Worm (Caenorhabditis elegans): Measurements from ENCODE around the gene srz-15.

srz-15 gene

DNA sequence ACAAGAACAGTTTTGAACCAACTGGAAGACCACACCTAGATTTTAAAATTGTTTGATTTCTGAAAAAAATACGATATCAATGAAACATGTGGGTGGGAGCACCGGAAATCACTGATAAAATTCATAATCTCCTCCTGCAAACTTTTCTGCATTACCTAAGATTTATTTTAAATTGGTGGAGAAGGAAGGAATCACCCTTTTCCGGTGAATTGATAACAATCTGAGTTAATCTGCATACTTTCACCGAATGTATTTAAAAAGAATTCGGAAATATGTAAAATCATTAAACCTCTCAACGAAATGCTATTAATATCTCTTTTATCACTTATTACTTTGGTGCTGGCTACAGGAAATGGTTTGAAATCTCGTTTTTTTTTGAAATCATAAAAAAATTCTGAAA, 27.1 kb downstream of the srz-15 start, which contains the start of gene dct-19:
Gene dct-19, plus strand, starts transcription at position 301 of the 400 bp plus-strand sequence.
- TF ChIP-seq ceh-88 (GFP tag; IDR thresholded peaks at IDR 0.05) (no peak), vab-15 (tag; optimal IDR thresholded peaks at IDR 0.05) (no peak), isw-1 (GFP tag; IDR thresholded peaks at IDR 0.05) (no peak), rnt-1 (tag; optimal IDR thresholded peaks at IDR 0.05) (no peak), nhr-77 (tag; optimal IDR thresholded peaks at IDR 0.05) (no peak), nhr-76 (tag; optimal IDR thresholded peaks at IDR 0.05) (no peak), grh-1 (GFP tag; IDR thresholded peaks at IDR 0.05) (no peak), zip-4 (GFP tag; optimal IDR thresholded peaks at IDR 0.05) (no peak), C04F5.9 (tag; optimal IDR thresholded peaks at IDR 0.05) (no peak), ceh-8 (GFP tag; optimal IDR thresholded peaks at IDR 0.05) (no peak), sox-4 (tag; optimal IDR thresholded peaks at IDR 0.05) (no peak)

DNA sequence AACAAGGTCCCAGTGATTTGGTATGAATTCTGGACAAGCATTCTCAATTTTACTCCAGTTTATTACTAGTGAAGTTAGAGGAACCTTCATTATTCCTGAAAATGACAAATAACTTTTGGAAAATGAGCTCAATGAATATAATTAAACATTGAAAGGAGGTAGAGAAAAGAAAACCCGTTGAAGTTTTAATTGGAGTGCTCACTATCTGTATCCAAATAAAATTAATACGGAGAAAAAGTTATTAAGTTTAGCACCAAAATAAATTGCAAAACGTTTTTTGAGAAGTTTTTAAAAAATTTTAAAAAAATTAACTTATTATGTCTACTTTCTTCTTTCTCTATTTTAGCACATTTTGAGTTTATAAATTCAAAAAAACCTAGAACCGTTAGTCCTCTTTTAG, 30.9 kb downstream of the srz-15 start, which contains the start of gene F55G11.1:
Gene F55G11.1, minus strand, starts transcription at position 101 of the 400 bp plus-strand sequence.
- TF ChIP-seq dsc-1 (tag; optimal IDR thresholded peaks at IDR 0.05) (no peak), nhr-20 (tag; optimal IDR thresholded peaks at IDR 0.05) (no peak), lsy-2 (tag; optimal IDR thresholded peaks at IDR 0.05) (no peak), sptf-1 (tag; optimal IDR thresholded peaks at IDR 0.05) (no peak), mdl-1 (tag; optimal IDR thresholded peaks at IDR 0.05) (no peak), mep-1 (tag; optimal IDR thresholded peaks at IDR 0.05) (no peak), irx-1 (tag; optimal IDR thresholded peaks at IDR 0.05) (no peak), lin-39 (tag; optimal IDR thresholded peaks at IDR 0.05) (no peak), elt-2 (tag; optimal IDR thresholded peaks at IDR 0.05) (no peak), nhr-77 (tag; optimal IDR thresholded peaks at IDR 0.05) (no peak), nhr-28 (tag; optimal IDR thresholded peaks at IDR 0.05) (no peak), pag-3 (tag; optimal IDR thresholded peaks at IDR 0.05; ENCODE audit: borderline replicate concordance, insufficient read depth) (no peak), tlp-1 (tag; optimal IDR thresholded peaks at IDR 0.05) (no peak), grh-1 (GFP tag; IDR thresholded peaks at IDR 0.05) (no peak), efl-1 (optimal IDR thresholded peaks at IDR 0.05) (no peak), efl-1 (GFP tag; optimal IDR thresholded peaks at IDR 0.05 in 1 of 2) (no peak), nhr-237 (tag; optimal IDR thresholded peaks at IDR 0.05) (no peak)

DNA sequence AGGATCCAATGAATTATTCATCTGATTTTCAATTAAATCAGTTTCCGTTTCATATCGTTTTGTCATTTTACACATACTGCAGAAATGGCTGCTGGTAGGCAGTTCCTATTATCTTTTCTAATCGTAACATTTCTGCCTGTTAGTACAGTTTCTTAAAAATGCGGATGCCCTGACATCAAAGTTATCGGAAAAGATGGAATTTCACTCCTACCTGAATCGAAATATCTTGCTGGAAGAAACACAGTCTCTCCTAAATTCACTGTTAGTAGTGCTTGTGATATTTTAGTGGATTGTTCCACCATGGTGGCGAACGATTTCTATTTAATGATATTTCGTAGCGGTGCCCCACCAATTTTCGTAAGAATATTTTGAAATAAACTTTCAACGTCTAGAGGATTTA, 32.9 kb downstream of the srz-15 start, which contains the start of gene F55G11.10:
Gene F55G11.10, plus strand, starts transcription at position 301 of the 400 bp plus-strand sequence.
- TF ChIP-seq unc-98 (GFP tag; IDR thresholded peaks at IDR 0.05) (no peak), mdl-1 (tag; optimal IDR thresholded peaks at IDR 0.05) (no peak), mab-9 (GFP tag; IDR thresholded peaks at IDR 0.05) (no peak), elt-3 (tag; optimal IDR thresholded peaks at IDR 0.05) (no peak), zip-4 (GFP tag; optimal IDR thresholded peaks at IDR 0.05) (no peak), ztf-11 (tag; optimal IDR thresholded peaks at IDR 0.05) (no peak), irx-1 (tag; optimal IDR thresholded peaks at IDR 0.05) (no peak), nhr-20 (tag; optimal IDR thresholded peaks at IDR 0.05) (no peak)

DNA sequence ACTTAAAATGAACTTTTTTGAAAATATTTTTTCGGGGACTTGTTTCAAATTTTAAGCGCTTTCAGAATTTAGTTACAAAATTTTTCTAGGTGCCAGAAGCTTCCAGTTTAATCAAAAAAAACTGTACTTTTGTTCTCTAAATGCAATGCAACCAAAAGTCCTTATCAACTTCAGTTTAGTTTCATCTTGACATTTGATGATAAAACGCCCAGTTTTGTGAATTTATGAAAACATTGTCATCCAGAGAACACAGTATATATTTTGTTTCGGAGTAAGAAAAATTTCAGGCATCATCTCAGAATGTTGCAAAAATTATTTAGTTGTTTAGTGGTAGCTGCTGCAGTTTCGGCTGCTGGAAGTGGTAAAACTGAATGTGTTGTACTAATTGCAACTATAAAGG, 42.2 kb downstream of the srz-15 start, which contains the start of gene F55G11.6:
Gene F55G11.6, plus strand, starts transcription at position 301 of the 400 bp plus-strand sequence.
- TF ChIP-seq hlh-4 (tag; optimal IDR thresholded peaks at IDR 0.05) (no peak), mep-1 (tag; optimal IDR thresholded peaks at IDR 0.05) (no peak), sup-37 (GFP tag; optimal IDR thresholded peaks at IDR 0.05) (no peak), ceh-82 (tag; optimal IDR thresholded peaks at IDR 0.05) (no peak), mef-2 (tag; optimal IDR thresholded peaks at IDR 0.05) (no peak), dsc-1 (tag; optimal IDR thresholded peaks at IDR 0.05) (no peak), pag-3 (tag; optimal IDR thresholded peaks at IDR 0.05; ENCODE audit: borderline replicate concordance, insufficient read depth) (no peak), irx-1 (tag; optimal IDR thresholded peaks at IDR 0.05) (no peak), F16B12.6 (tag; optimal IDR thresholded peaks at IDR 0.05) (no peak), nhr-71 (tag; optimal IDR thresholded peaks at IDR 0.05) (no peak), snpc-4 (tag; optimal IDR thresholded peaks at IDR 0.05) (no peak), ces-1 (GFP tag; optimal IDR thresholded peaks at IDR 0.05) (no peak), rnt-1 (tag; optimal IDR thresholded peaks at IDR 0.05) (no peak), snu-23 (GFP tag; optimal IDR thresholded peaks at IDR 0.05) (no peak), unc-98 (GFP tag; IDR thresholded peaks at IDR 0.05) (no peak), hpl-2 (GFP tag; optimal IDR thresholded peaks at IDR 0.05) (no peak), nhr-47 (tag; optimal IDR thresholded peaks at IDR 0.05) (no peak), nhr-11 (tag; optimal IDR thresholded peaks at IDR 0.05) (no peak), unc-86 (tag; optimal IDR thresholded peaks at IDR 0.05) (no peak), jun-1 (tag; optimal IDR thresholded peaks at IDR 0.05) (no peak)

Measured in whole organism, L1 larva.